Fruit fly (Drosophila melanogaster): ENCODE data around the gene msd1.

dm6 chr3L:1329724-1330123 lies 1.8 kb upstream of the msd1 start, which contains the start of gene ND-ACP:
- TF ChIP-seq dsf (GFP tag; optimal IDR thresholded peaks at IDR 0.05; ENCODE audit: borderline replicate concordance): no peak
- no peak for TF ChIP-seq usp (GFP tag; optimal IDR thresholded peaks at IDR 0.05)
- no peak for TF ChIP-seq pan (optimal IDR thresholded peaks at IDR 0.05)
- TF ChIP-seq Hr83 (GFP tag; optimal IDR thresholded peaks at IDR 0.05; ENCODE audit: poor library complexity, severe bottlenecking): no peak
- TF ChIP-seq Vsx2 (GFP tag; optimal IDR thresholded peaks at IDR 0.05; ENCODE audit: partially characterized antibody): no peak

Measured in whole organism, wandering third instar larva.